Worm (Caenorhabditis elegans) whole organism, young adult: ENCODE results near the gene C01B10.11.

Source experiments
- B0019.2 ChIP-seq: fragments of 200-800 bp; sonication (Bioruptor generic); conservative IDR thresholded peaks from 2 replicates; pipeline ENCODE4 v1.3.6; 2022; ENCODE audit warnings: missing genetic modification reagents, missing genetic modification characterization, missing compliant biosample characterization
- C06A6.2 ChIP-seq: fragments of 200-800 bp; sonication (Bioruptor generic); conservative IDR thresholded peaks from 2 replicates; pipeline ENCODE4 v1.3.6; 2022; ENCODE audit warnings: missing genetic modification characterization, missing compliant biosample characterization
- D2030.7 ChIP-seq: fragments of 200-800 bp; sonication (Bioruptor generic); IDR thresholded peaks from 2 replicates; pipeline ENCODE4 v1.3.6; 2022; ENCODE audit warnings: missing genetic modification reagents, missing genetic modification characterization, missing compliant biosample characterization
- F23B12.7 ChIP-seq: sonication (generic microtip); optimal IDR thresholded peaks from 2 replicates; lab custom pipeline; 2017; ENCODE audit warnings: missing genetic modification characterization, mild to moderate bottlenecking, missing compliant biosample characterization, antibody characterized with exemption, moderate library complexity; ENCODE audit not compliant: insufficient read depth
- F37B4.10 ChIP-seq: fragments of 200-800 bp; sonication (Bioruptor generic); IDR thresholded peaks from 2 replicates; pipeline ENCODE4 v1.3.6; 2022; ENCODE audit warnings: missing genetic modification characterization, missing compliant biosample characterization
- F39B2.1 ChIP-seq: fragments of 200-800 bp; sonication (Bioruptor generic); IDR thresholded peaks from 2 replicates; pipeline ENCODE4 v1.3.6; 2022; ENCODE audit warnings: missing genetic modification reagents, missing genetic modification characterization, missing compliant biosample characterization
- F52B5.7 ChIP-seq: sonication (generic microtip); optimal IDR thresholded peaks from 2 replicates; lab custom pipeline; 2016; ENCODE audit warnings: mild to moderate bottlenecking, missing genetic modification characterization, missing compliant biosample characterization
- F57A8.1 ChIP-seq: fragments of 200-800 bp; sonication (Bioruptor generic); optimal IDR thresholded peaks from 2 replicates; lab custom pipeline; 2018; ENCODE audit warnings: mild to moderate bottlenecking, missing genetic modification characterization, moderate library complexity, missing compliant biosample characterization
- F57C9.4 ChIP-seq: sonication (generic microtip); optimal IDR thresholded peaks from 2 replicates; lab custom pipeline; 2017; ENCODE audit warnings: mild to moderate bottlenecking, missing genetic modification characterization, missing compliant biosample characterization
- K11D2.4 ChIP-seq: fragments of 200-800 bp; sonication (Bioruptor generic); IDR thresholded peaks from 2 replicates; pipeline ENCODE4 v1.3.6; 2022; ENCODE audit warnings: missing genetic modification reagents, missing genetic modification characterization, missing compliant biosample characterization
- T07F8.4 ChIP-seq: sonication (generic microtip); optimal IDR thresholded peaks from 2 replicates; lab custom pipeline; 2016; ENCODE audit warnings: mild to moderate bottlenecking, missing genetic modification characterization, moderate library complexity, missing compliant biosample characterization
- Y67H2A.10 ChIP-seq: fragments of 200-800 bp; sonication (Bioruptor generic); conservative IDR thresholded peaks from 2 replicates; pipeline ENCODE4 v1.3.6; 2022; ENCODE audit warnings: missing genetic modification reagents, missing genetic modification characterization, missing compliant biosample characterization
- ZK185.1 ChIP-seq: sonication (generic microtip); optimal IDR thresholded peaks from 2 replicates; lab custom pipeline; 2016; ENCODE audit warnings: mild to moderate bottlenecking, missing genetic modification characterization, missing compliant biosample characterization; ENCODE audit not compliant: poor library complexity, severe bottlenecking
- ama-1 ChIP-seq, 3 experiments: fragments of 150-350 bp in 1 of 3; sonication (generic microtip) in 2 of 3; optimal IDR thresholded peaks; 2 replicates each; lab custom pipeline; 2014 to 2018; ENCODE audit warnings: missing biosample characterization in 2 of 3, missing genetic modification characterization in 2 of 3, missing genetic modification reagents in 2 of 3
- aptf-3 ChIP-seq: fragments of 200-800 bp; sonication (Bioruptor generic); IDR thresholded peaks from 2 replicates; pipeline ENCODE4 v1.3.6; 2022; ENCODE audit warnings: missing genetic modification characterization, missing compliant biosample characterization
- attf-3 ChIP-seq: fragments of 200-800 bp; sonication (Bioruptor generic); conservative IDR thresholded peaks from 2 replicates; pipeline ENCODE4 v1.3.6; 2022; ENCODE audit warnings: missing genetic modification reagents, missing genetic modification characterization, missing compliant biosample characterization
- attf-6 ChIP-seq: fragments of 200-800 bp; sonication (Bioruptor generic); IDR thresholded peaks from 2 replicates; pipeline ENCODE4 v1.3.6; 2022; ENCODE audit warnings: missing genetic modification reagents, missing genetic modification characterization, missing compliant biosample characterization
- bed-2 ChIP-seq: fragments of 200-800 bp; sonication (Bioruptor generic); IDR thresholded peaks from 2 replicates; pipeline ENCODE4 v1.3.6; 2022; ENCODE audit warnings: missing genetic modification reagents, missing genetic modification characterization, missing compliant biosample characterization
- ceh-91 ChIP-seq: fragments of 200-800 bp; sonication (Bioruptor generic); IDR thresholded peaks from 2 replicates; pipeline ENCODE4 v1.3.6; 2022; ENCODE audit warnings: missing genetic modification reagents, missing genetic modification characterization, missing compliant biosample characterization
- dox-1 ChIP-seq: fragments of 200-800 bp; sonication (Bioruptor generic); IDR thresholded peaks from 2 replicates; pipeline ENCODE4 v1.3.6; 2022; ENCODE audit warnings: missing genetic modification reagents, missing genetic modification characterization, missing compliant biosample characterization
- egl-44 ChIP-seq: fragments of 200-800 bp; sonication (Bioruptor generic); IDR thresholded peaks from 2 replicates; pipeline ENCODE4 v1.3.6; 2022; ENCODE audit warnings: missing genetic modification reagents, missing genetic modification characterization, missing compliant biosample characterization
- ekl-4 ChIP-seq: fragments of 200-800 bp; sonication (Bioruptor generic); IDR thresholded peaks from 2 replicates; pipeline ENCODE4 v1.3.6; 2022; ENCODE audit warnings: missing genetic modification reagents, missing genetic modification characterization, missing compliant biosample characterization
- ets-4 ChIP-seq: fragments of 200-800 bp; sonication (Bioruptor generic); optimal IDR thresholded peaks from 2 replicates; lab custom pipeline; 2018; ENCODE audit warnings: mild to moderate bottlenecking, missing genetic modification characterization, missing compliant biosample characterization
- fkh-3 ChIP-seq: sonication (generic microtip); optimal IDR thresholded peaks from 2 replicates; lab custom pipeline; 2016; ENCODE audit warnings: mild to moderate bottlenecking, missing genetic modification characterization, missing compliant biosample characterization
- hlh-26 ChIP-seq: fragments of 200-800 bp; sonication (Bioruptor generic); conservative IDR thresholded peaks from 2 replicates; pipeline ENCODE4 v1.3.6; 2022; ENCODE audit warnings: missing genetic modification reagents, missing genetic modification characterization, missing compliant biosample characterization
- hmg-20 ChIP-seq: fragments of 200-800 bp; sonication (Bioruptor generic); IDR thresholded peaks from 2 replicates; pipeline ENCODE4 v1.3.6; 2022; ENCODE audit warnings: missing genetic modification reagents, missing genetic modification characterization, missing compliant biosample characterization
- hrde-1 ChIP-seq: sonication (generic microtip); optimal IDR thresholded peaks from 2 replicates; lab custom pipeline; 2016; ENCODE audit warnings: missing genetic modification characterization, mild to moderate bottlenecking, missing compliant biosample characterization, moderate library complexity, missing genotype, missing genetic modification reagents, borderline replicate concordance
- hsf-1 ChIP-seq: fragments of 200-800 bp; sonication (Bioruptor generic); IDR thresholded peaks from 2 replicates; pipeline ENCODE4 v1.3.6; 2022; ENCODE audit warnings: missing genetic modification reagents, missing genetic modification characterization, missing compliant biosample characterization
- lag-1 ChIP-seq: fragments of 200-800 bp; sonication (Bioruptor generic); IDR thresholded peaks from 2 replicates; pipeline ENCODE4 v1.3.6; 2022; ENCODE audit warnings: missing genetic modification reagents, missing genetic modification characterization, missing compliant biosample characterization
- let-526 ChIP-seq: fragments of 200-800 bp; sonication (Bioruptor generic); IDR thresholded peaks from 2 replicates; pipeline ENCODE4 v1.3.6; 2022; ENCODE audit warnings: missing genetic modification reagents, missing genetic modification characterization, missing compliant biosample characterization
- lin-26 ChIP-seq: fragments of 200-800 bp; sonication (Bioruptor generic); IDR thresholded peaks from 2 replicates; pipeline ENCODE4 v1.3.6; 2022; ENCODE audit warnings: missing genetic modification reagents, missing genetic modification characterization, missing compliant biosample characterization
- lin-35 ChIP-seq, 3 experiments: fragments of 150-350 bp in 2 of 3; sonication (generic microtip) in 1 of 3; optimal IDR thresholded peaks; 2 replicates each; lab custom pipeline; 2014 to 2018; ENCODE audit warnings: missing biosample characterization in 3 of 3, missing genetic modification characterization in 3 of 3, missing genetic modification reagents in 3 of 3
- madf-10 ChIP-seq: sonication (generic microtip); optimal IDR thresholded peaks from 2 replicates; lab custom pipeline; 2016; ENCODE audit warnings: mild to moderate bottlenecking, missing genetic modification characterization, missing compliant biosample characterization
- madf-3 ChIP-seq: fragments of 200-800 bp; sonication (Bioruptor generic); IDR thresholded peaks from 2 replicates; pipeline ENCODE4 v1.3.6; 2022; ENCODE audit warnings: missing genetic modification reagents, missing genetic modification characterization, missing compliant biosample characterization
- madf-6 ChIP-seq: fragments of 200-800 bp; sonication (Bioruptor generic); IDR thresholded peaks from 2 replicates; pipeline ENCODE4 v1.3.6; 2022; ENCODE audit warnings: missing genetic modification reagents, missing genetic modification characterization, missing compliant biosample characterization
- mcd-1 ChIP-seq: fragments of 200-800 bp; sonication (Bioruptor generic); IDR thresholded peaks from 2 replicates; pipeline ENCODE4 v1.3.6; 2022; ENCODE audit warnings: missing genetic modification reagents, missing genetic modification characterization, missing compliant biosample characterization
- mel-28 ChIP-seq: sonication (generic microtip); optimal IDR thresholded peaks from 2 replicates; lab custom pipeline; 2016; ENCODE audit warnings: borderline replicate concordance, mild to moderate bottlenecking, missing genetic modification characterization, missing compliant biosample characterization
- nhr-120 ChIP-seq: fragments of 200-800 bp; sonication (Bioruptor generic); IDR thresholded peaks from 2 replicates; pipeline ENCODE4 v1.3.6; 2022; ENCODE audit warnings: missing genetic modification characterization, missing compliant biosample characterization
- pbrm-1 ChIP-seq: fragments of 200-800 bp; sonication (Bioruptor generic); IDR thresholded peaks from 2 replicates; pipeline ENCODE4 v1.3.6; 2022; ENCODE audit warnings: missing genetic modification reagents, missing genetic modification characterization, missing compliant biosample characterization
- pha-4 ChIP-seq: fragments of 150-350 bp; sonication (generic microtip); optimal IDR thresholded peaks from 2 replicates; lab custom pipeline; 2014; ENCODE audit warnings: missing biosample characterization, missing genetic modification reagents, missing genetic modification characterization
- repo-1 ChIP-seq: sonication (generic microtip); optimal IDR thresholded peaks from 2 replicates; lab custom pipeline; 2017; ENCODE audit warnings: mild to moderate bottlenecking, missing genetic modification characterization, missing compliant biosample characterization
- rpc-1 ChIP-seq, 2 experiments: fragments of 150-350 bp in 1 of 2; sonication (generic microtip) in 1 of 2; optimal IDR thresholded peaks; 2 replicates each; lab custom pipeline; 2014 to 2018; ENCODE audit warnings: missing biosample characterization in 1 of 2, missing genetic modification characterization in 1 of 2, missing genetic modification reagents in 1 of 2, missing genotype in 1 of 2
- snpc-1.1 ChIP-seq: sonication (generic microtip); optimal IDR thresholded peaks from 2 replicates; lab custom pipeline; 2017; ENCODE audit warnings: missing genetic modification characterization, mild to moderate bottlenecking, missing compliant biosample characterization, antibody characterized with exemption, moderate library complexity, missing genotype, missing genetic modification reagents; ENCODE audit not compliant: insufficient read depth
- snpc-3.4 ChIP-seq: sonication (generic microtip); optimal IDR thresholded peaks from 2 replicates; lab custom pipeline; 2017; ENCODE audit warnings: missing genetic modification characterization, mild to moderate bottlenecking, missing compliant biosample characterization, antibody characterized with exemption, moderate library complexity, missing genotype, missing genetic modification reagents
- tbx-9 ChIP-seq: sonication (generic microtip); optimal IDR thresholded peaks from 2 replicates; lab custom pipeline; 2016; ENCODE audit warnings: borderline replicate concordance, missing genetic modification characterization, inconsistent platforms, missing compliant biosample characterization
- tlf-1 ChIP-seq: fragments of 200-800 bp; sonication (Bioruptor generic); optimal IDR thresholded peaks from 2 replicates; lab custom pipeline; 2018; ENCODE audit warnings: mild to moderate bottlenecking, missing genetic modification characterization, missing compliant biosample characterization
- zfh-2 ChIP-seq: fragments of 200-800 bp; sonication (Bioruptor generic); conservative IDR thresholded peaks from 2 replicates; pipeline ENCODE4 v1.3.6; 2022; ENCODE audit warnings: missing genetic modification reagents, missing genetic modification characterization, missing compliant biosample characterization
- ztf-26 ChIP-seq: sonication (generic microtip); optimal IDR thresholded peaks from 2 replicates; lab custom pipeline; 2017; ENCODE audit warnings: missing genetic modification characterization, missing compliant biosample characterization

Gene C01B10.11

ce11 chrIV:6664336-6664735 lies 6.6 kb downstream of the C01B10.11 start (continued):
- no peak for TF ChIP-seq Y67H2A.10 (GFP tag; lab: Robert Waterston, UW)
- TF ChIP-seq fkh-3 (tag; lab: Kevin White, UChicago) = no peak
- no peak for TF ChIP-seq F52B5.7 (tag; lab: Kevin White, UChicago)
- TF ChIP-seq ZK185.1 (tag; lab: Kevin White, UChicago) = no peak
- TF ChIP-seq hmg-20 (GFP tag; lab: Robert Waterston, UW) = no peak
- peak; percentile 77 for TF ChIP-seq madf-6 (GFP tag; lab: Robert Waterston, UW)
- no peak for TF ChIP-seq hlh-26 (GFP tag; lab: Robert Waterston, UW)
- TF ChIP-seq nhr-120 = no peak
- no peak for TF ChIP-seq madf-3 (GFP tag; lab: Robert Waterston, UW)
- TF ChIP-seq pbrm-1 (GFP tag; lab: Robert Waterston, UW) = peak; percentile 74; the same call in 1 of the 2 replicates
- TF ChIP-seq ekl-4 (GFP tag; lab: Robert Waterston, UW) = no peak
- no peak for TF ChIP-seq lag-1 (GFP tag; lab: Robert Waterston, UW)
- peak; percentile 71 for TF ChIP-seq snpc-3.4 (tag; lab: Kevin White, UChicago)
- TF ChIP-seq hrde-1 (tag; lab: Kevin White, UChicago) = peak; percentile 44
- TF ChIP-seq ama-1 (optimal IDR thresholded peaks at IDR 0.05; lab: Kevin White, UChicago) = no peak
- TF ChIP-seq ama-1 (GFP tag; optimal IDR thresholded peaks at IDR 0.05; lab: Kevin White, UChicago) = peak in 1 of 2 experiments; percentile 55
- TF ChIP-seq zfh-2 (GFP tag; lab: Robert Waterston, UW) = no peak
- TF ChIP-seq ets-4 (GFP tag; lab: Kevin White, UChicago) = no peak
- no peak for TF ChIP-seq let-526 (GFP tag; lab: Robert Waterston, UW)
- no peak for TF ChIP-seq K11D2.4 (GFP tag; lab: Robert Waterston, UW)
- TF ChIP-seq mel-28 (tag; lab: Kevin White, UChicago) = no peak
- no peak for TF ChIP-seq aptf-3 (GFP tag; lab: Robert Waterston, UW)
- no peak for TF ChIP-seq lin-26
- no peak for TF ChIP-seq F57C9.4
- no peak for TF ChIP-seq F39B2.1
- TF ChIP-seq snpc-1.1 = peak; percentile 93
- no peak for TF ChIP-seq repo-1 (tag; lab: Kevin White, UChicago)
- no peak for TF ChIP-seq hsf-1 (GFP tag; lab: Robert Waterston, UW)
- TF ChIP-seq tlf-1 (GFP tag; lab: Kevin White, UChicago) = no peak
- TF ChIP-seq rpc-1 (optimal IDR thresholded peaks at IDR 0.05; lab: Kevin White, UChicago) = no peak
- TF ChIP-seq rpc-1 (tag; optimal IDR thresholded peaks at IDR 0.05; lab: Kevin White, UChicago) = no peak
- TF ChIP-seq dox-1 (GFP tag; lab: Robert Waterston, UW) = no peak; the same call in 1 of the 2 replicates
- peak; percentile 93 for TF ChIP-seq attf-6 (GFP tag; lab: Robert Waterston, UW)
- TF ChIP-seq egl-44 = no peak
- TF ChIP-seq tbx-9 (tag; lab: Kevin White, UChicago) = no peak
- TF ChIP-seq pha-4 (tag; lab: Kevin White, UChicago) = no peak
- TF ChIP-seq mcd-1 (GFP tag; lab: Robert Waterston, UW) = no peak
- no peak for TF ChIP-seq T07F8.4 (tag; lab: Kevin White, UChicago)
- TF ChIP-seq F57A8.1 (GFP tag; lab: Kevin White, UChicago) = no peak
- TF ChIP-seq D2030.7 = peak; percentile 94
- no peak for TF ChIP-seq B0019.2 (GFP tag; lab: Robert Waterston, UW)
- no peak for TF ChIP-seq madf-10 (tag; lab: Kevin White, UChicago)
- no peak for TF ChIP-seq ztf-26 (tag; lab: Kevin White, UChicago)
- no peak for TF ChIP-seq lin-35 (GFP tag; optimal IDR thresholded peaks at IDR 0.05; lab: Kevin White, UChicago)
- TF ChIP-seq F37B4.10 (GFP tag; lab: Robert Waterston, UW) = no peak
- TF ChIP-seq ceh-91 (GFP tag; lab: Robert Waterston, UW) = peak; percentile 51; the same call in 1 of the 2 replicates
- TF ChIP-seq attf-3 (GFP tag; lab: Robert Waterston, UW) = no peak
- TF ChIP-seq C06A6.2 = no peak
- no peak for TF ChIP-seq bed-2
- peak; percentile 51 for TF ChIP-seq F23B12.7 (tag; lab: Kevin White, UChicago)
